Fruit fly (Drosophila melanogaster): ENCODE data around the gene BBS1.

DNA sequence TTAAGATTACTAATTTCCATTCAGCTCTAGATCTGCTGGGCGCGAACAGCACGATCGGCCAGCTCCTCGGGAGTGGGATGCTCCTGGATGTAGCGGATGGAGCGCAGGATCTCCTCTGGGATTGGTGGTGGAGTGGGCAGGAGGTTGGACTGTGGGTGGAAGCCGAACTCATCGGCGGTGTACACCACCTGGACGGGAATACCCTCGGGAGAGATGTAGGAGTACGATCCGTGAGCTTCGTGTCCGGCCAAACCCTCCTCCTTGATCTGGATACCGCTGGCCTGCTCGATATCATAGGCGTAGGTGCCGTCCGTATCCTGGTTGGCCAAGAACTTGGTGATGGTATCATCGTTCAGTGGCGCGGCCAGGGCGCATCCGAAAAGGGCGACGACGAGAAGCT, 39.6 kb upstream of the BBS1 start:
- TF ChIP-seq CG8478 (optimal IDR thresholded peaks at IDR 0.05) (no peak), CTCF (optimal IDR thresholded peaks at IDR 0.05) (no peak)

All from S2 (cell line).